Fruit fly (Drosophila melanogaster) whole organism, wandering third instar larva: ENCODE data around the gene Ge-1.

ENCODE experiments used
- CrebA ChIP-seq: fragments of 200-800 bp; sonication (Bioruptor generic); optimal IDR thresholded peaks from 2 replicates; lab custom pipeline; 2016; ENCODE audit warnings: missing biosample characterization, mild to moderate bottlenecking, missing genetic modification characterization, borderline replicate concordance
- Dfd ChIP-seq: fragments of >200 bp; optimal IDR thresholded peaks from 2 replicates; lab custom pipeline; 2017; ENCODE audit warnings: missing biosample characterization, missing genetic modification characterization
- Hr78 ChIP-seq: fragments of >200 bp; optimal IDR thresholded peaks from 2 replicates; lab custom pipeline; 2017; ENCODE audit warnings: missing biosample characterization, missing genetic modification characterization
- Myc ChIP-seq: fragments of >200 bp; optimal IDR thresholded peaks from 2 replicates; lab custom pipeline; 2017
- Vsx2 ChIP-seq: fragments of 200-300, 225-300 bp; sonication (Bioruptor generic); optimal IDR thresholded peaks from 2 replicates; lab custom pipeline; 2018; ENCODE audit warnings: missing biosample characterization, missing genetic modification characterization; ENCODE audit not compliant: partially characterized antibody
- br ChIP-seq: fragments of 200-800 bp; sonication (Bioruptor generic); optimal IDR thresholded peaks from 2 replicates; lab custom pipeline; 2016; ENCODE audit warnings: missing biosample characterization, missing genetic modification characterization
- ey ChIP-seq: fragments of 200-800 bp; sonication (Bioruptor generic); optimal IDR thresholded peaks from 2 replicates; lab custom pipeline; 2016; ENCODE audit warnings: missing biosample characterization, missing genetic modification characterization
- h ChIP-seq: fragments of 200-800 bp; sonication (Bioruptor generic); optimal IDR thresholded peaks from 3 replicates; lab custom pipeline; 2016; ENCODE audit warnings: missing biosample characterization, mild to moderate bottlenecking, missing genetic modification characterization
- psq ChIP-seq: fragments of 200-800 bp; sonication (Bioruptor generic); optimal IDR thresholded peaks from 3 replicates; lab custom pipeline; 2017; ENCODE audit warnings: missing biosample characterization, mild to moderate bottlenecking, missing genetic modification characterization, moderate library complexity
- tai ChIP-seq: sonication (Bioruptor generic); optimal IDR thresholded peaks from 2 replicates; lab custom pipeline; 2016; ENCODE audit warnings: missing biosample characterization, missing genetic modification characterization
- woc ChIP-seq: sonication (Bioruptor generic); optimal IDR thresholded peaks from 2 replicates; lab custom pipeline; 2016; ENCODE audit warnings: missing biosample characterization, mild to moderate bottlenecking, missing genetic modification characterization

- TF ChIP-seq CrebA (GFP tag; lab: Kevin White, UChicago) (no peak), br (GFP tag; lab: Kevin White, UChicago) (peak; percentile 9), h (GFP tag; lab: Kevin White, UChicago) (peak; percentile 6), tai (GFP tag; lab: Kevin White, UChicago) (no peak), woc (GFP tag; lab: Kevin White, UChicago) (no peak), Myc (lab: Kevin White, UChicago) (no peak), psq (GFP tag; lab: Kevin White, UChicago) (no peak), ey (GFP tag; lab: Kevin White, UChicago) (peak; percentile 34), Hr78 (GFP tag; lab: Kevin White, UChicago) (no peak), Vsx2 (no peak), Dfd (GFP tag; lab: Kevin White, UChicago) (no peak)
Measured at dm6 chr2L:11073947-11074346, 26.7 kb downstream of the Ge-1 start.
